Worm (Caenorhabditis elegans) whole organism, L1 larva: ENCODE measurements around the gene dod-20.

ENCODE experiments used
- C04F5.9 ChIP-seq: sonication (generic microtip); optimal IDR thresholded peaks from 2 replicates; lab custom pipeline; 2016; ENCODE audit warnings: missing genetic modification characterization, missing compliant biosample characterization
- Y116A8C.19 ChIP-seq: sonication (generic microtip); optimal IDR thresholded peaks from 2 replicates; lab custom pipeline; 2016; ENCODE audit warnings: missing compliant biosample characterization, missing genetic modification characterization, borderline replicate concordance
- aha-1 ChIP-seq: fragments of 150-350 bp; optimal IDR thresholded peaks from 2 replicates; lab custom pipeline; 2014; ENCODE audit warnings: missing biosample characterization, missing genetic modification characterization
- ceh-63 ChIP-seq: fragments of 200-800 bp; sonication (Bioruptor generic); optimal IDR thresholded peaks from 2 replicates; lab custom pipeline; 2018; ENCODE audit warnings: mild to moderate bottlenecking, missing genetic modification characterization, missing compliant biosample characterization
- efl-1 ChIP-seq, 4 experiments: fragments of 150-350 bp; optimal IDR thresholded peaks in 3 of 4; peaks in 1 of 4; 1 replicate in 1 of 4; 2 replicates in 3 of 4; lab custom pipeline; 2014; ENCODE audit warnings: missing biosample characterization in 2 of 4, missing genetic modification characterization in 2 of 4, missing genetic modification reagents in 2 of 4
- efl-3 ChIP-seq: fragments of 200-800 bp; sonication (Bioruptor generic); optimal IDR thresholded peaks from 2 replicates; lab custom pipeline; 2018; ENCODE audit warnings: mild to moderate bottlenecking, missing genetic modification characterization, missing compliant biosample characterization
- egl-27 ChIP-seq, 2 experiments: fragments of 150-350 bp in 1 of 2; sonication (generic microtip); optimal IDR thresholded peaks; 3 replicates each; lab custom pipeline; 2017 to 2018; ENCODE audit warnings: missing biosample characterization in 2 of 2, missing genetic modification characterization in 2 of 2, missing genetic modification reagents in 2 of 2
- elt-2 ChIP-seq: sonication (generic microtip); optimal IDR thresholded peaks from 2 replicates; lab custom pipeline; 2016; ENCODE audit warnings: missing genetic modification characterization, mild to moderate bottlenecking, inconsistent platforms, missing compliant biosample characterization, missing genetic modification reagents
- elt-3 ChIP-seq, 6 experiments: fragments of 150-350 bp in 1 of 6; sonication (generic microtip); optimal IDR thresholded peaks; 2 replicates each; lab custom pipeline; 2017 to 2018; ENCODE audit warnings: missing biosample characterization in 6 of 6, missing genetic modification characterization in 6 of 6, inconsistent platforms in 1 of 6
- ets-5 ChIP-seq: fragments of 200-800 bp; sonication (Bioruptor generic); IDR thresholded peaks from 2 replicates; pipeline ENCODE4 v1.3.6; 2022; ENCODE audit warnings: missing genetic modification characterization, missing compliant biosample characterization
- fkh-8 ChIP-seq: sonication (generic microtip); optimal IDR thresholded peaks from 2 replicates; lab custom pipeline; 2016; ENCODE audit warnings: mild to moderate bottlenecking, missing genetic modification characterization, missing compliant biosample characterization
- fos-1 ChIP-seq: fragments of 150-350 bp; optimal IDR thresholded peaks from 2 replicates; lab custom pipeline; 2014; ENCODE audit warnings: missing biosample characterization, missing genetic modification characterization
- grh-1 ChIP-seq: fragments of 200-800 bp; sonication (Bioruptor generic); IDR thresholded peaks from 2 replicates; pipeline ENCODE4 v1.3.6; 2022; ENCODE audit warnings: missing genetic modification reagents, missing genetic modification characterization, missing compliant biosample characterization
- isw-1 ChIP-seq: fragments of 200-800 bp; sonication (Bioruptor generic); IDR thresholded peaks from 2 replicates; pipeline ENCODE4 v1.3.6; 2022; ENCODE audit warnings: missing genetic modification characterization, missing compliant biosample characterization
- jun-1 ChIP-seq: fragments of 150-350 bp; optimal IDR thresholded peaks from 2 replicates; lab custom pipeline; 2014; ENCODE audit warnings: missing biosample characterization, missing genetic modification reagents, missing genetic modification characterization
- lin-15B ChIP-seq: fragments of 150-350 bp; sonication (generic microtip); optimal IDR thresholded peaks from 3 replicates; lab custom pipeline; 2014; ENCODE audit warnings: missing biosample characterization, missing genetic modification characterization
- lin-35 ChIP-seq, 2 experiments: fragments of 150-350 bp; optimal IDR thresholded peaks; 2 replicates each; lab custom pipeline; 2014; ENCODE audit warnings: missing biosample characterization in 2 of 2, missing genetic modification characterization in 2 of 2, missing genetic modification reagents in 2 of 2
- lin-39 ChIP-seq: fragments of 150-350 bp; optimal IDR thresholded peaks from 2 replicates; lab custom pipeline; 2014; ENCODE audit warnings: missing biosample characterization, missing genetic modification reagents, missing genetic modification characterization
- lir-3 ChIP-seq: sonication (generic microtip); optimal IDR thresholded peaks from 2 replicates; lab custom pipeline; 2016; ENCODE audit warnings: mild to moderate bottlenecking, missing genetic modification characterization, moderate library complexity, missing compliant biosample characterization; ENCODE audit not compliant: poor library complexity
- mab-9 ChIP-seq: fragments of 200-800 bp; sonication (Bioruptor generic); IDR thresholded peaks from 2 replicates; pipeline ENCODE4 v1.3.6; 2022; ENCODE audit warnings: missing genetic modification reagents, missing genetic modification characterization, missing compliant biosample characterization
- nhr-11 ChIP-seq: fragments of 150-350 bp; optimal IDR thresholded peaks from 2 replicates; lab custom pipeline; 2014; ENCODE audit warnings: missing biosample characterization, missing genetic modification characterization
- nhr-20 ChIP-seq: sonication (generic microtip); optimal IDR thresholded peaks from 2 replicates; lab custom pipeline; 2016; ENCODE audit warnings: mild to moderate bottlenecking, missing genetic modification characterization, missing compliant biosample characterization
- nhr-47 ChIP-seq: sonication (generic microtip); optimal IDR thresholded peaks from 2 replicates; lab custom pipeline; 2016; ENCODE audit warnings: mild to moderate bottlenecking, missing genetic modification characterization, moderate library complexity, missing compliant biosample characterization
- nhr-76 ChIP-seq: sonication (generic microtip); optimal IDR thresholded peaks from 2 replicates; lab custom pipeline; 2017; ENCODE audit warnings: missing biosample characterization, missing genetic modification characterization
- nhr-77 ChIP-seq: fragments of 150-350 bp; optimal IDR thresholded peaks from 2 replicates; lab custom pipeline; 2014; ENCODE audit warnings: missing biosample characterization, missing genetic modification characterization
- nhr-84 ChIP-seq: sonication (generic microtip); optimal IDR thresholded peaks from 2 replicates; lab custom pipeline; 2017; ENCODE audit warnings: missing biosample characterization, missing genetic modification characterization
- pag-3 ChIP-seq: sonication (generic microtip); optimal IDR thresholded peaks from 2 replicates; lab custom pipeline; 2017; ENCODE audit warnings: missing genetic modification characterization, mild to moderate bottlenecking, missing compliant biosample characterization, antibody characterized with exemption, borderline replicate concordance; ENCODE audit not compliant: insufficient read depth
- pax-3 ChIP-seq: fragments of 200-800 bp; sonication (Bioruptor generic); optimal IDR thresholded peaks from 2 replicates; lab custom pipeline; 2018; ENCODE audit warnings: mild to moderate bottlenecking, missing genetic modification characterization, moderate library complexity, missing compliant biosample characterization
- skn-1 ChIP-seq: fragments of 150-350 bp; optimal IDR thresholded peaks from 2 replicates; lab custom pipeline; 2014; ENCODE audit warnings: missing biosample characterization, missing genetic modification characterization
- snu-23 ChIP-seq: sonication (generic microtip); optimal IDR thresholded peaks from 2 replicates; lab custom pipeline; 2016; ENCODE audit warnings: missing genetic modification characterization, missing compliant biosample characterization
- sox-4 ChIP-seq: sonication (generic microtip); optimal IDR thresholded peaks from 2 replicates; lab custom pipeline; 2016; ENCODE audit warnings: missing genetic modification characterization, missing compliant biosample characterization
- sptf-1 ChIP-seq: fragments of 150-350 bp; optimal IDR thresholded peaks from 2 replicates; lab custom pipeline; 2014; ENCODE audit warnings: missing biosample characterization, missing genetic modification characterization
- unc-86 ChIP-seq: sonication (generic microtip); optimal IDR thresholded peaks from 2 replicates; lab custom pipeline; 2016; ENCODE audit warnings: missing genetic modification characterization, missing compliant biosample characterization
- vab-15 ChIP-seq: sonication (generic microtip); optimal IDR thresholded peaks from 2 replicates; lab custom pipeline; 2017; ENCODE audit warnings: missing genotype, mild to moderate bottlenecking, missing genetic modification characterization, missing compliant biosample characterization
- ztf-11 ChIP-seq, 2 experiments: sonication (generic microtip); optimal IDR thresholded peaks; 2 replicates each; lab custom pipeline; 2016 to 2017; ENCODE audit warnings: missing genetic modification characterization in 2 of 2, missing biosample characterization in 1 of 2, missing compliant biosample characterization in 1 of 2
- ztf-4 ChIP-seq: fragments of 150-350 bp; optimal IDR thresholded peaks from 2 replicates; lab custom pipeline; 2014; ENCODE audit warnings: missing biosample characterization, missing genetic modification characterization

The dod-20 gene

ce11 chrV:449685-450084 is 27.5 kb downstream of the dod-20 start, which contains the start of gene M02H5.8:
M02H5.8 (plus strand) TSS chrV:449981.
- TF ChIP-seq ceh-63 (GFP tag; lab: Kevin White, UChicago) (no peak), lin-35 (GFP tag; optimal IDR thresholded peaks at IDR 0.05; lab: Kevin White, UChicago) (no peak), fkh-8 (no peak), efl-1 (optimal IDR thresholded peaks at IDR 0.05; lab: Kevin White, UChicago) (no peak), efl-1 (GFP tag; optimal IDR thresholded peaks at IDR 0.05 in 1 of 2; lab: Kevin White, UChicago) (peak in 1 of 2 experiments; percentile 31), isw-1 (GFP tag; lab: Robert Waterston, UW) (no peak), lir-3 (tag; lab: Kevin White, UChicago) (no peak), fos-1 (no peak)

- TF ChIP-seq efl-1 (optimal IDR thresholded peaks at IDR 0.05; lab: Kevin White, UChicago) (no peak), efl-1 (GFP tag; optimal IDR thresholded peaks at IDR 0.05 in 1 of 2; lab: Kevin White, UChicago) (peak in 1 of 2 experiments; percentile 90), lin-15B (tag; lab: Kevin White, UChicago) (no peak)
Observed at ce11 chrV:450757-451501, 28.7 kb downstream of the dod-20 start, which contains the start of gene nhr-123. nhr-123 (plus strand) TSS chrV:451451.

- TF ChIP-seq grh-1 (GFP tag; lab: Robert Waterston, UW) (no peak), sox-4 (no peak), nhr-11 (tag; lab: Kevin White, UChicago) (no peak), unc-86 (no peak), fkh-8 (no peak), lin-15B (tag; lab: Kevin White, UChicago) (no peak), snu-23 (GFP tag; lab: Kevin White, UChicago) (no peak), elt-2 (tag; lab: Kevin White, UChicago) (no peak), vab-15 (tag; lab: Kevin White, UChicago) (no peak), lir-3 (tag; lab: Kevin White, UChicago) (no peak), mab-9 (GFP tag; lab: Robert Waterston, UW) (no peak), sptf-1 (no peak), aha-1 (tag; lab: Kevin White, UChicago) (no peak), pag-3 (tag; lab: Kevin White, UChicago) (no peak), nhr-76 (tag; lab: Kevin White, UChicago) (no peak), Y116A8C.19 (tag; lab: Kevin White, UChicago) (no peak), nhr-47 (tag; lab: Kevin White, UChicago) (no peak), elt-3 (tag; optimal IDR thresholded peaks at IDR 0.05; lab: Kevin White, UChicago) (no peak), nhr-20 (tag; lab: Kevin White, UChicago) (no peak), nhr-77 (tag; lab: Kevin White, UChicago) (no peak)
Observed at ce11 chrV:453569-453968, 31.3 kb downstream of the dod-20 start, which contains the start of gene nhr-98. nhr-98 (plus strand) TSS chrV:453869.

ce11 chrV:457839-458238 is 35.6 kb downstream of the dod-20 start:
- no peak for TF ChIP-seq fkh-8
- TF ChIP-seq egl-27 (tag; optimal IDR thresholded peaks at IDR 0.05; lab: Kevin White, UChicago): no peak
- no peak for TF ChIP-seq nhr-84 (tag; lab: Kevin White, UChicago)
- TF ChIP-seq ets-5: no peak
- TF ChIP-seq efl-3: no peak
- no peak for TF ChIP-seq ztf-4 (tag; lab: Kevin White, UChicago)
- no peak for TF ChIP-seq Y116A8C.19 (tag; lab: Kevin White, UChicago)
- TF ChIP-seq jun-1 (tag; lab: Kevin White, UChicago): no peak
- no peak for TF ChIP-seq pax-3 (tag; lab: Kevin White, UChicago)
- no peak for TF ChIP-seq lin-39 (tag; lab: Kevin White, UChicago)
- no peak for TF ChIP-seq skn-1 (tag; lab: Kevin White, UChicago)
- no peak for TF ChIP-seq C04F5.9 (tag; lab: Kevin White, UChicago)
- no peak for TF ChIP-seq snu-23 (GFP tag; lab: Kevin White, UChicago)
- TF ChIP-seq ztf-11 (tag; optimal IDR thresholded peaks at IDR 0.05; lab: Kevin White, UChicago): no peak
- TF ChIP-seq, all 84 proteins: peak for 0
